Worm (Caenorhabditis elegans): ENCODE measurements around the gene fbxb-41.

Gene fbxb-41

DNA sequence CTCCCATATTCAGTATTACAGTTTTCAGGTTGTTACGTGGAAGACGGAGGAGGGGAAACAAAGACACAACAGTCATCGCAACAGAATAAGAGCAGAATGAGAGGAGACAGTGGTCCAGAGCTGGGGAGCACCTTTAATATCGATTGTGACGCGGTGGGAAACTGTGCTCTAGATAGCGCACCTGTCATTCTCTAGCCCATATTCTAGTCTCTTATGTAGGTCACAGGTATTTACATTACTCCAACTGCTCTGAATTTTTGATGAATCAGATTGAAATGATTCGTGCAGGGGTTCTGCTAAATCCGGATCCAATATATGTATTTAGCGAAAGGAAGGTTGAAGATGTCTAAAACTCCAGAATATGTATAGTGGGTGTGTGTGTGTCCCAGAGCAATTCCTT lies at the start of gene fbxb-41:
Gene fbxb-41, minus strand, starts transcription at position 101 of the 400 bp plus-strand sequence.
- no peak for TF ChIP-seq T22C8.4 (GFP tag; IDR thresholded peaks at IDR 0.05)
- no peak for TF ChIP-seq ztf-23 (GFP tag; IDR thresholded peaks at IDR 0.05)
- TF ChIP-seq ztf-29 (GFP tag; IDR thresholded peaks at IDR 0.05): no peak
- no peak for TF ChIP-seq ref-1 (GFP tag; conservative IDR thresholded peaks at IDR 0.05)
- no peak for TF ChIP-seq flt-1 (GFP tag; IDR thresholded peaks at IDR 0.05)
- no peak for TF ChIP-seq klf-2 (GFP tag; conservative IDR thresholded peaks at IDR 0.05)
- no peak for TF ChIP-seq tab-1 (GFP tag; IDR thresholded peaks at IDR 0.05)
- no peak for TF ChIP-seq med-1 (GFP tag; optimal IDR thresholded peaks at IDR 0.05; ENCODE audit: insufficient read depth)
- no peak for TF ChIP-seq cog-1 (tag; optimal IDR thresholded peaks at IDR 0.05)

DNA sequence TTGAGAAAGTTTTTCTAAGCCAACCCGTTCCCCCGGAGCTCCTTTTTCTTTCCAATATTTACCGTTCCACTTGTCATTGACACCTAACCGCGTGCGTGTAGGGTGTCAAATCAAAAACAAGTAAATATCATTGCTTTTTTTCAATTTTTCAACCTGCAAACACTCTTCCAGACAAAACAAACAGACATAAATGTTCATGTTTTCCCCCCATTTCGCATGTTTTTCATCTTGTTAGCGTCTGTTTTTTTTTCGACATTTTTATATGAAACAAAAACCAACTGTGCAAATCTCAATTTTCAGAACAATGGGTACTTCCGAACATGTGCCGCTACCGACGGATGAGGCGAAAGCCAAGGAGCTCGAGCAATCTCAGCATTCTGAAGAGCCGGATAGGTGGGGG lies 49.6 kb upstream of the fbxb-41 start, which contains the start of gene snf-3:
Gene snf-3, plus strand, starts transcription at position 301 of the 400 bp plus-strand sequence.
- no peak for TF ChIP-seq cog-1 (tag; optimal IDR thresholded peaks at IDR 0.05)
- no peak for TF ChIP-seq tab-1 (GFP tag; IDR thresholded peaks at IDR 0.05)
- TF ChIP-seq ztf-23 (GFP tag; IDR thresholded peaks at IDR 0.05): no peak
- no peak for TF ChIP-seq ztf-29 (GFP tag; IDR thresholded peaks at IDR 0.05)
- TF ChIP-seq ref-1 (GFP tag; conservative IDR thresholded peaks at IDR 0.05): no peak
- no peak for TF ChIP-seq T22C8.4 (GFP tag; IDR thresholded peaks at IDR 0.05)

DNA sequence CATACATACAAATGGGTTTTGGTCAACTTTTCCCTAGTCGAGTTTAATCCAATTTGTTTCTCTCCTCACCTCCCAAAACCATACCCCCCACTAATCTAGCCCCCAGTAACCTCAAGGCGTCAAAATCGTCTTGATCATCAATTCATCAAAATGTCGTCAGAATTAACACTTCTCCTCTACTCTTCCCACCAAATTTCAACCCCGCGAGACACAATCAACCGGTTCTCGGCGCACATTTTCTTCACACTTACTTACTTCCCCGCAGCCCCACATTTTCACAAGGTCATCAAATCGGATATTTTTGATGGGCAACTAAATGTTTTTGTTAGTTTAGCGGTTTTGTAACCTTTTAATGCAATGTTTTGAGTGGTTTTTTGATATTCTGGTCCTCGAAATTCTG lies 48.6 kb upstream of the fbxb-41 start:
- TF ChIP-seq T22C8.4 (GFP tag; IDR thresholded peaks at IDR 0.05) (no peak), tab-1 (GFP tag; IDR thresholded peaks at IDR 0.05) (no peak), flt-1 (GFP tag; IDR thresholded peaks at IDR 0.05) (no peak), ztf-29 (GFP tag; IDR thresholded peaks at IDR 0.05) (no peak), klf-2 (GFP tag; conservative IDR thresholded peaks at IDR 0.05) (no peak)

DNA sequence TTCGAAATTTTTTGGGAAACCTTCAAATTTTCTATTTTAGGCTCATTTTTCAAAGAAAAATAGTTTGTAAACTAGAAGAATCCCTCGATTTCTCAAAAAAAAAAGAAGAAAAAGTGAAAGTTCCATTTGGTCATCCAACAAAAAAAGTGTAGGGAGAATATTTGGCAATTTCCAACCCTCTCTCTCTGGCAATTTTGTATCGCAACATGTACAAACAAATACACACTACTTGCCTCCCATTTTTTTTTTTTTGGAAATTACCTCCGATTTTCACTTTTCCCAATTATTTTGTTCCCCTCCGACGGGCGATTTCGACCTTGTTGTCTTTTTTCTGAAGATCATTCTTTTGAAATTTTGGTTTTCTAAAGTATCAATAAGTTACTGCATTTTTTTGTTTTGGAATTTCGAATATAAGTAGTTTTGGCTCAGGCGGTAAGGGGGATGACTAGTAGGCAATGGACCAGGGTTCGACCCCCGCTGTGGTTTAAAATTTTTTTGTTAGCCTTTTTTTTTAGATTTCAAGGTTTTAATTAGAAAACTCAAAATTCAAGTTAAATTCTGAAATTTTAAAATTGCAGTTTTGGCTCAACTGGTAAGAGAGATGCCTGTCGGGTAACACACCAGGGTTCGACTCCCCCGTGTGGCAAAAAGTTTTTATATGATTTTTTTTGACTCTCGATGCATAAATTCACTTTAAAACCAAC lies 46.6 kb upstream of the fbxb-41 start:
- TF ChIP-seq cog-1 (tag; optimal IDR thresholded peaks at IDR 0.05) (no peak), klf-2 (GFP tag; conservative IDR thresholded peaks at IDR 0.05) (no peak), ref-1 (GFP tag; conservative IDR thresholded peaks at IDR 0.05) (no peak), med-1 (GFP tag; optimal IDR thresholded peaks at IDR 0.05; ENCODE audit: insufficient read depth) (no peak), ztf-23 (GFP tag; IDR thresholded peaks at IDR 0.05) (no peak), T22C8.4 (GFP tag; IDR thresholded peaks at IDR 0.05) (no peak), flt-1 (GFP tag; IDR thresholded peaks at IDR 0.05) (no peak), tab-1 (GFP tag; IDR thresholded peaks at IDR 0.05) (no peak), ztf-29 (GFP tag; IDR thresholded peaks at IDR 0.05) (no peak)

DNA sequence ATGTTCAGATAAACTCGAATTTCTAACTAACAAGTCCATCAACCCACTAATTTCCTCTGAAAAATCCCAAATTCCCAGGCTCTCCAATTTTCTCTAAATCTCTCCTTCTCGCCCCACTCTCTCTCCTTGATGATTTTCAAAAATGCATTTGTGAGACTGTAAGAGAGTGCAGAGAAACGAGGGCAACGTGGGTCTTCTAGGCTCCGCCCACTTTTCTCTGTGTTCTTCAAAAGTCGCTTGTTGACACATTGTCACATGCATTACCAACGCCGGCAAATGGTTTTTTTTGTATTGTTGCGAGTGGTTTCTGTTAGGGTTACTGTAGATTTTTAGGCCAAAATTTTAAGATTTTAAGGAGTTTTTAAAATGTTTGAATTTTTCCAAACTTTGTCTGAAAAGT lies 44.4 kb upstream of the fbxb-41 start:
- no peak for TF ChIP-seq cog-1 (tag; optimal IDR thresholded peaks at IDR 0.05)
- no peak for TF ChIP-seq T22C8.4 (GFP tag; IDR thresholded peaks at IDR 0.05)
- TF ChIP-seq ref-1 (GFP tag; conservative IDR thresholded peaks at IDR 0.05): no peak
- TF ChIP-seq ztf-23 (GFP tag; IDR thresholded peaks at IDR 0.05): no peak
- TF ChIP-seq klf-2 (GFP tag; conservative IDR thresholded peaks at IDR 0.05): no peak
- no peak for TF ChIP-seq flt-1 (GFP tag; IDR thresholded peaks at IDR 0.05)
- TF ChIP-seq tab-1 (GFP tag; IDR thresholded peaks at IDR 0.05): no peak
- no peak for TF ChIP-seq ztf-29 (GFP tag; IDR thresholded peaks at IDR 0.05)
- no peak for TF ChIP-seq med-1 (GFP tag; optimal IDR thresholded peaks at IDR 0.05; ENCODE audit: insufficient read depth)

DNA sequence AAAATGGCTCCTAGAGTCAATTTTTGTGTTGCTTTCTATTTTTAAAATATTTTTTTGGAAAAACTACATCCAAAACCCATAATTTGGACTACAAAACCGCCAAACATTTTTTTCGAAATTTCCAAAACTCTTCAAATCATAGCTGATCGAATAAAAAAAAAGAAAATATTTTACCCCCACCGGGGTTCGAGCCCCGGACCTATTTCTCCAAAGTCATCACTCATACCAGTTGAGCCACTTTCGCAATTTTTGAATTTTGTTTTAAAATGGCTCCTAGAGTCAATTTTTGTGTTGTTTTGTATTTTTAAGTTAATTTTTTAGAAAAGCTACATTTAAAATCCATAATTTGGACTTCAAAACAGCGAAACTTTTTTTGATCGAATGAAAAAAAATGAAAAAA lies 43.4 kb upstream of the fbxb-41 start:
- no peak for TF ChIP-seq ref-1 (GFP tag; conservative IDR thresholded peaks at IDR 0.05)
- no peak for TF ChIP-seq flt-1 (GFP tag; IDR thresholded peaks at IDR 0.05)
- no peak for TF ChIP-seq ztf-29 (GFP tag; IDR thresholded peaks at IDR 0.05)
- no peak for TF ChIP-seq cog-1 (tag; optimal IDR thresholded peaks at IDR 0.05)
- no peak for TF ChIP-seq ztf-23 (GFP tag; IDR thresholded peaks at IDR 0.05)
- TF ChIP-seq med-1 (GFP tag; optimal IDR thresholded peaks at IDR 0.05; ENCODE audit: insufficient read depth): no peak
- no peak for TF ChIP-seq T22C8.4 (GFP tag; IDR thresholded peaks at IDR 0.05)
- TF ChIP-seq klf-2 (GFP tag; conservative IDR thresholded peaks at IDR 0.05): no peak
- TF ChIP-seq tab-1 (GFP tag; IDR thresholded peaks at IDR 0.05): no peak

DNA sequence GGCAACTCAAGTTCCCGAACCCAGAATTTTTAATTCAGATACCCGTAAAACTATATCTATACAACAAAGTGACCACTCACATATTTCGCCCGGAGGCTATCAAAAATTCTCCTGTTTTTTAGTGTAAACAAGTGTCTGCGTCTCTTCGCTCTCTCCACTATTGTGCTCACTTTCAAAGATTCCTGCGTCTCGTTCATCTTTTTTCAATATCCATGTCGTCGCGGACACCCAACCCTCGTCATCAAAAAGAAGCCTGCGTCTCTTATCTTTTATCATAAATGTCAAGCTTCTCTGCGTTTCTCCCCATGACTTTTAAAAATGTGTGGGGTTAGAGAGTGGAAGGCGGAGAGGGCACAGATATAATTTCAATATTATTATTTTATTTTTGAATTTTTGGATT lies 42.8 kb upstream of the fbxb-41 start:
- TF ChIP-seq ref-1 (GFP tag; conservative IDR thresholded peaks at IDR 0.05): no peak
- peak; percentile 39 for TF ChIP-seq cog-1 (tag; optimal IDR thresholded peaks at IDR 0.05)

DNA sequence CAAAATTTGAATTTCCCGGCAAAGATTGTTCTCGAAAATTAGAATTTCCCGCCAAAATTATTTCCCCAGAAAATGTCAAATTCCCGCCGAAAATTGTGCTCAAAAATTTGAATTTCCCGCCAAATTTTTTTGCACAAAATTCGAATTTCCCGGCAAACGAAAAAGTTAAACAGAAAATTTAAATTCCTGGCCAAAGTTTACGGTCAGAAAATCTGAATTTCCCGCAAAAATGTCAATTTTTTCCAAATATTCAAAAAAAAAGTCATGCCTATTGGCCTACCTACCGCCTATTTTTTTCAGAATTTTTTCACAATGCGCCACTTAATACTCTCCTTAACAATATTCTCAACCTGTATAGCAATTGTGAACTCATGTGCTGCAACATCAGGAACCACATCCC lies 40.7 kb upstream of the fbxb-41 start, which contains the start of gene K02E7.1:
Gene K02E7.1, plus strand, starts transcription at position 301 of the 400 bp plus-strand sequence.
- no peak for TF ChIP-seq med-1 (GFP tag; optimal IDR thresholded peaks at IDR 0.05; ENCODE audit: insufficient read depth)
- TF ChIP-seq ztf-29 (GFP tag; IDR thresholded peaks at IDR 0.05): no peak
- no peak for TF ChIP-seq klf-2 (GFP tag; conservative IDR thresholded peaks at IDR 0.05)

DNA sequence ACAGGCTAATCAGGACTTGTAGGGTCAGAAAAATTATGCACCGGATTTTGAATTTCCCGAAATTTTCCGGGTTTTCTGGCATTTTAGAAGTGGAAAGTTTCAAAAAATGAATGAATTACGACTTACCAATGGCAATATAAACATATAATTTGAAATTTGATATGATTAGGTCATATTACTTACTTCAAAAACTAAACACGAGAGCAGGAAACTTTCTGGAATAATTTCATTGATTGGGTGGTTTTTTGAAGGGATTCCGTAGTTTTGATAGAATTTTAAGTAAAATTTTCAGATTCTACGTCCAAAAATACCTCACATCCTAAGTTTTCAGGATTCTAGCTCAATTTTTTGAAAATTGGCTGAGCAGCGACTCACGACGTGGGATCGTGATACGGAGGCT lies 33.3 kb upstream of the fbxb-41 start, which contains the start of gene K02E7.11:
Gene K02E7.11, minus strand, starts transcription at position 101 of the 400 bp plus-strand sequence.
- no peak for TF ChIP-seq klf-2 (GFP tag; conservative IDR thresholded peaks at IDR 0.05)
- no peak for TF ChIP-seq med-1 (GFP tag; optimal IDR thresholded peaks at IDR 0.05; ENCODE audit: insufficient read depth)
- TF ChIP-seq T22C8.4 (GFP tag; IDR thresholded peaks at IDR 0.05): no peak

DNA sequence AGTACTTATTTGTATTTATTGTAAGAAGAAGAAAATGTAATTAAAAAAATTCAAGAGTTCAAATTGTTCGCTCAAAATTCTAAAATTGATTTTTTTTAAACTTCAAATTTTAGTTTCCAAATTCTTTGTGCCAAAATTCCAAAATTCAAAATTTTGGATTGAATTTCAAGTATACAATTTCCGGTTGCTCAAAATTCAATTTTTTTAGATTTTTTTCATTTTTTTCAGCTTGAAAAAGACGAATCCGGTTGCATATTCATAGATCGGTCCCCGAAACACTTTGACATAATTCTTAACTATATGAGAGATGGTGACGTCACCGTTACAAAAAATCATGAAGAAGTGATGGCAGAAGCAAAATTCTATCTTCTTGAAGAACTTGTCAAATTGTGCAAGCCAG lies 30.0 kb upstream of the fbxb-41 start, which contains the start of gene K02E7.4:
Gene K02E7.4, plus strand, starts transcription at position 301 of the 400 bp plus-strand sequence.
- TF ChIP-seq klf-2 (GFP tag; conservative IDR thresholded peaks at IDR 0.05) (no peak), cog-1 (tag; optimal IDR thresholded peaks at IDR 0.05) (no peak), flt-1 (GFP tag; IDR thresholded peaks at IDR 0.05) (no peak), tab-1 (GFP tag; IDR thresholded peaks at IDR 0.05) (no peak), ref-1 (GFP tag; conservative IDR thresholded peaks at IDR 0.05) (no peak), ztf-29 (GFP tag; IDR thresholded peaks at IDR 0.05) (no peak), ztf-23 (GFP tag; IDR thresholded peaks at IDR 0.05) (no peak), T22C8.4 (GFP tag; IDR thresholded peaks at IDR 0.05) (no peak), med-1 (GFP tag; optimal IDR thresholded peaks at IDR 0.05; ENCODE audit: insufficient read depth) (no peak)
